Worm (Caenorhabditis elegans) whole organism, midembryonic: Measurements from ENCODE around the gene lpr-2.

ENCODE experiments used
- T22C8.4 ChIP-seq: fragments of 200-800 bp; sonication (Bioruptor generic); IDR thresholded peaks from 2 replicates; pipeline ENCODE4 v1.3.6; 2022; ENCODE audit warnings: missing genetic modification characterization, missing compliant biosample characterization
- cog-1 ChIP-seq: sonication (generic microtip); optimal IDR thresholded peaks from 2 replicates; lab custom pipeline; 2016; ENCODE audit warnings: missing genetic modification characterization, missing compliant biosample characterization
- flt-1 ChIP-seq: fragments of 200-800 bp; sonication (Bioruptor generic); IDR thresholded peaks from 2 replicates; pipeline ENCODE4 v1.3.6; 2022; ENCODE audit warnings: missing genetic modification characterization, missing compliant biosample characterization
- klf-2 ChIP-seq: fragments of 200-800 bp; sonication (Bioruptor generic); conservative IDR thresholded peaks from 2 replicates; pipeline ENCODE4 v1.3.6; 2022; ENCODE audit warnings: missing genetic modification reagents, missing genetic modification characterization, missing compliant biosample characterization
- med-1 ChIP-seq: sonication (generic microtip); optimal IDR thresholded peaks from 2 replicates; lab custom pipeline; 2017; ENCODE audit warnings: missing genetic modification characterization, mild to moderate bottlenecking, missing compliant biosample characterization, antibody characterized with exemption, missing genetic modification reagents; ENCODE audit not compliant: insufficient read depth
- ref-1 ChIP-seq: fragments of 200-800 bp; sonication (Bioruptor generic); conservative IDR thresholded peaks from 2 replicates; pipeline ENCODE4 v1.3.6; 2022; ENCODE audit warnings: missing genetic modification reagents, missing genetic modification characterization, missing compliant biosample characterization
- tab-1 ChIP-seq: fragments of 200-800 bp; sonication (Bioruptor generic); IDR thresholded peaks from 2 replicates; pipeline ENCODE4 v1.3.6; 2022; ENCODE audit warnings: missing genetic modification characterization, missing compliant biosample characterization
- ztf-23 ChIP-seq: fragments of 200-800 bp; sonication (Bioruptor generic); IDR thresholded peaks from 2 replicates; pipeline ENCODE4 v1.3.6; 2022; ENCODE audit warnings: missing genetic modification reagents, missing genetic modification characterization, missing compliant biosample characterization
- ztf-29 ChIP-seq: fragments of 200-800 bp; sonication (Bioruptor generic); IDR thresholded peaks from 2 replicates; pipeline ENCODE4 v1.3.6; 2022; ENCODE audit warnings: missing genetic modification reagents, missing genetic modification characterization, missing compliant biosample characterization

DNA sequence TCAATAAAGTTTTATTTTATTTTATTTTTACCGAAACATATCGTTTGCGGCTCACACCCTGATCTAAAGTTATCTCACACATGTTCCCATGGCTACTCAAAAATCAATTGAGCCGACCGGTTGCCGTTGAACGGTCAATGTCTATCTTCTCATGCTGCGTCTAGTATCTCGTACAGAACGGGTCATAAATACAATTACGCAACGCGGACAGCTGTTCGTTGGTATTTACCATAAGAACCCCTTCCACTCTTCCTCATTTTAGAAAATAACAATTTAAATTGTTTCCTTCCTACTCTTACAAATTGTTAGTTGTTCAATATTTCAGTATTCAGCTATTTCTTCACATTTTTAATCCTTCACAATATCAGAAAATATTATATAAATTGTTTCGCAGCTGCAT is 35.2 kb upstream of the lpr-2 start:
- TF ChIP-seq klf-2 (no peak), T22C8.4 (GFP tag; lab: Robert Waterston, UW) (no peak), tab-1 (GFP tag; lab: Robert Waterston, UW) (no peak), ztf-29 (GFP tag; lab: Robert Waterston, UW) (no peak), flt-1 (GFP tag; lab: Robert Waterston, UW) (no peak), ref-1 (GFP tag; lab: Robert Waterston, UW) (no peak), cog-1 (tag; lab: Kevin White, UChicago) (no peak), med-1 (GFP tag; lab: Kevin White, UChicago) (no peak), ztf-23 (GFP tag; lab: Robert Waterston, UW) (no peak)
